Fruit fly (Drosophila melanogaster) whole organism, adult: ENCODE data around the gene mEFTs.
A peak's percentile ranks its signal among the peaks of the same experiment; 100 is the strongest.

Source experiments
- CG11617 ChIP-seq: fragments of 200-800 bp; sonication (Bioruptor generic); optimal IDR thresholded peaks from 2 replicates; lab custom pipeline; 2017; ENCODE audit warnings: mild to moderate bottlenecking, missing biosample characterization, missing genetic modification reagents, missing genetic modification characterization
- CG12768 ChIP-seq: fragments of 200-800 bp; sonication (Bioruptor generic); optimal IDR thresholded peaks from 2 replicates; lab custom pipeline; 2017; ENCODE audit warnings: missing biosample characterization, missing genetic modification characterization, mild to moderate bottlenecking, moderate library complexity, missing genetic modification reagents
- CG14711 ChIP-seq: fragments of 200-800 bp; sonication (Bioruptor generic); optimal IDR thresholded peaks from 2 replicates; lab custom pipeline; 2018; ENCODE audit warnings: missing biosample characterization, mild to moderate bottlenecking, missing genetic modification characterization, moderate library complexity
- CG1620 ChIP-seq: fragments of 200-800 bp; sonication (Bioruptor generic); optimal IDR thresholded peaks from 2 replicates; lab custom pipeline; 2016; ENCODE audit warnings: missing biosample characterization, missing genetic modification characterization
- CG33017 ChIP-seq: fragments of 200-800 bp; sonication (Bioruptor generic); optimal IDR thresholded peaks from 2 replicates; lab custom pipeline; 2018; ENCODE audit warnings: missing biosample characterization, mild to moderate bottlenecking, missing genetic modification characterization, moderate library complexity
- CG5204 ChIP-seq: fragments of 200-800 bp; sonication (Bioruptor generic); optimal IDR thresholded peaks from 2 replicates; lab custom pipeline; 2016; ENCODE audit warnings: missing biosample characterization, missing genetic modification characterization
- CG7045 ChIP-seq: fragments of 200-800 bp; sonication (Bioruptor generic); optimal IDR thresholded peaks from 2 replicates; lab custom pipeline; 2017; ENCODE audit warnings: missing biosample characterization, mild to moderate bottlenecking, missing genetic modification characterization
- CG7101 ChIP-seq: fragments of 200-800 bp; sonication (Bioruptor generic); optimal IDR thresholded peaks from 2 replicates; lab custom pipeline; 2018; ENCODE audit warnings: missing biosample characterization, mild to moderate bottlenecking, missing genetic modification characterization, moderate library complexity
- Clk ChIP-seq: fragments of 200-800 bp; sonication (Bioruptor generic); optimal IDR thresholded peaks from 2 replicates; lab custom pipeline; 2017; ENCODE audit warnings: missing biosample characterization, missing genetic modification characterization
- Crg-1 ChIP-seq: fragments of 200-800 bp; sonication (Bioruptor generic); optimal IDR thresholded peaks from 2 replicates; lab custom pipeline; 2016; ENCODE audit warnings: missing biosample characterization, missing genetic modification characterization
- Hr96 ChIP-seq: fragments of 200-800 bp; sonication (Bioruptor generic); optimal IDR thresholded peaks from 2 replicates; lab custom pipeline; 2016; ENCODE audit warnings: missing biosample characterization, missing genetic modification characterization
- Mnt ChIP-seq: fragments of 200-800 bp; sonication (Bioruptor generic); optimal IDR thresholded peaks from 2 replicates; lab custom pipeline; 2016; ENCODE audit warnings: missing biosample characterization, mild to moderate bottlenecking, missing genetic modification characterization
- bab1 ChIP-seq: fragments of 200-800 bp; sonication (Bioruptor generic); optimal IDR thresholded peaks from 3 replicates; lab custom pipeline; 2019; ENCODE audit warnings: missing biosample characterization, mild to moderate bottlenecking, missing genetic modification characterization, moderate library complexity
- cic ChIP-seq: fragments of 200-800 bp; sonication (Bioruptor generic); optimal IDR thresholded peaks from 2 replicates; lab custom pipeline; 2017; ENCODE audit warnings: missing biosample characterization, mild to moderate bottlenecking, missing genetic modification characterization, moderate library complexity
- cnc ChIP-seq, 2 experiments: fragments of >200 bp; optimal IDR thresholded peaks; 2 replicates each; lab custom pipeline; 2017
- kay ChIP-seq: fragments of 200-800 bp; sonication (Bioruptor generic); peaks from one replicate; lab custom pipeline; 2016; ENCODE audit warnings: missing biosample characterization, missing genetic modification characterization, borderline replicate concordance
- ovo ChIP-seq: fragments of 200-800 bp; sonication (Bioruptor generic); optimal IDR thresholded peaks from 2 replicates; lab custom pipeline; 2016; ENCODE audit warnings: missing biosample characterization, missing genetic modification characterization
- pad ChIP-seq: fragments of 200-800 bp; sonication (Bioruptor generic); optimal IDR thresholded peaks from 3 replicates; lab custom pipeline; 2017; ENCODE audit warnings: missing biosample characterization, missing genetic modification characterization, mild to moderate bottlenecking, moderate library complexity, missing genetic modification reagents
- tj ChIP-seq: fragments of 200-800 bp; sonication (Bioruptor generic); optimal IDR thresholded peaks from 3 replicates; lab custom pipeline; 2017; ENCODE audit warnings: missing biosample characterization, mild to moderate bottlenecking, missing genetic modification characterization, moderate library complexity
- toe ChIP-seq: fragments of 200-800 bp; sonication (Bioruptor generic); optimal IDR thresholded peaks from 2 replicates; lab custom pipeline; 2016; ENCODE audit warnings: missing biosample characterization, missing genetic modification characterization

The mEFTs gene

DNA sequence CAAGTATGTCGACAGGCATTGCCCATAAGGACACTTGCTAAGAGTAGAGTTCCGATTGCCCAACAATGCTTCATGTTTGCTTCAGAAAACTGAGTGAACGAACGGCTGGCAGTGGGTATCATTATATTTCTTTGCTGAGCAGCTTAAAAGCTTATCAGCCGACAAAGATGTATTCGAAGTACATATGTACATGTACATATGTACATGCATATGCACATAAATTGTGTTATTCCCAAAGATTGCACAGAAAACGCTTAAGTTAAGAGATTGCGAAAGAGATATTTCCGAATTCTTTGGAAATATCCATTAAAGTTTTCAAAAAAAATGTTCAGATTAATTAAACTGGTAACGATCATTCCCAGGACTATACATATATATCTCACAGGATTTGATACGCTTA lies 45.1 kb downstream of the mEFTs start, which contains the start of gene SPH93:
SPH93 (minus strand) TSS at position 101 of the 400 bp plus-strand sequence.
- TF ChIP-seq bab1 (no peak), cnc (optimal IDR thresholded peaks at IDR 0.05; lab: Kevin White, UChicago) (no peak), CG7101 (tag; lab: Kevin White, UChicago) (no peak), CG1620 (GFP tag; lab: Kevin White, UChicago) (no peak), CG12768 (GFP tag; lab: Kevin White, UChicago) (no peak), Mnt (no peak), Crg-1 (GFP tag; lab: Kevin White, UChicago) (no peak), kay (no peak), CG5204 (GFP tag; lab: Kevin White, UChicago) (no peak), cic (GFP tag; lab: Kevin White, UChicago) (no peak), toe (GFP tag; lab: Kevin White, UChicago) (no peak), Hr96 (GFP tag; lab: Kevin White, UChicago) (no peak)

DNA sequence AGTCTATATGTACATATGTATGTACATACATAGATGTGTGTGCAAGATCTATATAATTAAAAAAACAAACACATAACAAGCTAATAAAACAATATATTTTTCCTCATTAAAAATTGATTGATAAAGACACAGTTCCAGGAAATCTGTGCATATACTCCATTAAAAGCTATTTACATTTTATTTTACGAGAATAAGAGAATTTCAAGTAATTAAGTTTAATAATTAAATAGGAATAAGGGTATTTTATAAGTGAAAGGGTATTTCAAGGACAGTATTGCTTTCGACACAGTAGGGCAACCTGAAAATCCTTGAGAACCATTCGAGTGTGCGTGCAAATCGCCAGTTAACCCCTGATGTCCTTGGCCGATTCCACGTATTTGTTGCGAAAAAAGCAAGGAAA lies 48.3 kb downstream of the mEFTs start, which contains the start of gene CG5050:
CG5050 (plus strand) TSS at position 301 of the 400 bp plus-strand sequence.
- TF ChIP-seq cnc (optimal IDR thresholded peaks at IDR 0.05; lab: Kevin White, UChicago) (no peak), tj (GFP tag; lab: Kevin White, UChicago) (no peak), CG5204 (GFP tag; lab: Kevin White, UChicago) (no peak), CG12768 (GFP tag; lab: Kevin White, UChicago) (no peak), Mnt (no peak)

DNA sequence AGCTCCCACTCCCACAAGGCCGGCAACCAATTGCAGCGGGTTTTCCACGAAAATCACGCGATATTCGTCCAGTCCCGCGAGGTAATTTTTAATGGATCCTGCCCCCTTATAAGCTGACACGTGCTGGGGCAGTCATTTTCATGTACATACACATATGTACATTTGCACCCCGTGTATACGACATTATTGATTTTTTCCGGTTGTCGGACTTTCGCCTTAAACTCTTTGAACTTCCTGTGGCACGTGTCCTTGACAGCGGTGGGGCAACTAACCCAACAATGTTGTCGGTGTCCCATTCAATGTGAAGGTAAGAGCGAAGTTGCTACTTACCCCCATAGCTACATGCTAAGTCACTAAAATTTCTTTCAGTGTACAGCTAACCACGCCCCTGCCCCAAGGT lies 48.8 kb downstream of the mEFTs start:
- TF ChIP-seq CG12768 (GFP tag; lab: Kevin White, UChicago), result no peak

DNA sequence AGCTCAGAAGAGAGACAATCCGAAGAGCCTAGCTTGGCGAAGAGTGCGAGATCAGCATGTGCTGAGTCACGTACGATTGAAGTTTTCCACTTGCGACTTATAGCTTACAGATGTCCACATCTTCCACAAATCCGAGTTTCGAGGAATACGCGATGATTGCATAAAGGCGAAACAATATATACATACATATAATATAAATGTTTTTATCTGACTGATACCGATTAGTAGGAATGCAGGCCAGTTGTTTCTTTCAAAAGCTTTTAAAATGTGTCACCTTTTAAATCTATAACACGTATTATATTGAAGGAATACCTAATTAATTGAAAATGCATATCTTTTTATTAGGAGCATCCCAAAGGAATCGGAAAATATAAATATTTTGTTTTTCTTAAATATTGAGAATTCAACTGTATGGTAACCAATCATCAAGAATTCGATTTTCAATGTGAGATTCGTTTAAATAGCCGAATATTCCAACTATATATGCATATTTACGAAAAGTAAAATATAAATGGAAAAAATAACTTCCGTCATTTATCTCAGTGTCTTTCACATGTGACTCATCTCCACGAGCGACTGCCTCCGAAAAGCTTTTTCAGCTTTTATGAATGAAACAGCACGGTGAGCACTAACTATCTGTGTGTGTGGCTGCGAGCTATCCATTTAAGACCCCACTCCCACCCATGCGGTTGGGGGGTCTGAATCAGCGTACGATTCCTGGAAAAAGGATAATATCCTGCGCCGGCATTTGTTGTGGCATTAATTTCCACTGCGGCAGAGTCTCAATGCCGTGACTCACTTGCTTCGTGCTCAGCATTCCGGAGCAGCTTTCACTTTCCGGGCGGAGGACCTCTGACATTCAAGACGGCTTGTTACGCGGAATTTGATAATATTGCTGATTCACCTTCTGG lies 50.1 kb downstream of the mEFTs start:
- TF ChIP-seq Clk (no peak), CG1620 (GFP tag; lab: Kevin White, UChicago) (no peak), CG33017 (peak; percentile 64), tj (GFP tag; lab: Kevin White, UChicago) (peak; percentile 21), cic (GFP tag; lab: Kevin White, UChicago) (peak; percentile 98), ovo (GFP tag; lab: Kevin White, UChicago) (no peak), pad (GFP tag; lab: Kevin White, UChicago) (peak; percentile 30), Crg-1 (GFP tag; lab: Kevin White, UChicago) (peak; percentile 55), bab1 (peak; percentile 40), kay (peak; percentile 99), CG5204 (GFP tag; lab: Kevin White, UChicago) (peak; percentile 66), CG7045 (GFP tag; lab: Kevin White, UChicago) (peak; percentile 73), Hr96 (GFP tag; lab: Kevin White, UChicago) (peak; percentile 35), Mnt (peak; percentile 19), CG11617 (GFP tag; lab: Kevin White, UChicago) (peak; percentile 75), CG12768 (GFP tag; lab: Kevin White, UChicago) (peak; percentile 51), cnc (optimal IDR thresholded peaks at IDR 0.05; lab: Kevin White, UChicago) (peak; percentile 85 to 87), CG7101 (tag; lab: Kevin White, UChicago) (peak; percentile 75), toe (GFP tag; lab: Kevin White, UChicago) (peak; percentile 33), CG14711 (tag; lab: Kevin White, UChicago) (peak; percentile 68)

DNA sequence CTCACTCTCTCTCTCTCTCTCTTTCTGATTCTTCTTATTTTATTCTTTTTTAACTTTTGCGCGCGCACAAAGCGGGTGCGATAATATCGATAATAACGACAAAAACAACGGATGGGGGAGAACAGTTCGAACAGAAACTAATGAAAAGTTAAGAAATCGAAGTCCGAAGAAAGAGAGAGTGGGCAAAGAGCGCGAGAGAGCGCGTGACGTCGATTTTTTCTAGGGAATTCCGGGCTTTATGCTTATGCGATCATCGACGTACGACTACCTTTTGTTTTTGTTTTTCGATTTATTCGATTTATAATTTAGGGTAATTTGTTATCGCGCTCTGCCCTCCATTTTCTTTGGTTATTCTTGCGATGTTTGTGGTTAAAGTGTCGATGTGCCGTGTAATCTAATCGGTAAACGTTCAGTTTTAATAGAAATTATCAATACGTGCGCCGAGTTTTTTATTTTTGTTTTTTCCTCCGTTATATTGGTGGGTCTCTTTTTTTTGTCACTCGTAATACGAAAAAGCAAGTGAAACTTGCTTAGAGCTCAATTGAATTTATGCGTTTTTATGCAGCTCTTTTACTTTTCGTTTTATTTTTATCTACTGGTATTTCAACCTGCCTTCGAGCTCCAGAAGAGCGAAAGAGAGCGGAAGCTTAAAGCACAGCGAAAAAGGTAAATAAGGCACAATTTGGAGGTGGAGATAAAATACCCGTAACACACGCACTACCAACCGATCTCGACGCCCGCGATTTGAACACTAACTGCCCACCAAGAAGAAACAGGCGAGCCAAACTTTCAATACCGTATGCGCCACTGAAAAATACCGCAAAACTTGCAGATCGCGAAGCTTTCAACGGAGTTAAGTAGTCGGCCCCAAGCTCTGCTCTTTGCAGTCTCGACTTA lies 51.0 kb downstream of the mEFTs start, which contains the start of gene dl:
dl (minus strand) TSS at position 757 of the 897 bp plus-strand sequence.
- TF ChIP-seq CG7045 (GFP tag; lab: Kevin White, UChicago), result no peak
- TF ChIP-seq tj (GFP tag; lab: Kevin White, UChicago), result peak; percentile 16
- TF ChIP-seq toe (GFP tag; lab: Kevin White, UChicago), result no peak
- peak; percentile 86 for TF ChIP-seq kay
- TF ChIP-seq pad (GFP tag; lab: Kevin White, UChicago), result no peak
- no peak for TF ChIP-seq CG5204 (GFP tag; lab: Kevin White, UChicago)
- peak; percentile 1 for TF ChIP-seq CG12768 (GFP tag; lab: Kevin White, UChicago)
- peak; percentile 41 for TF ChIP-seq CG11617 (GFP tag; lab: Kevin White, UChicago)
- TF ChIP-seq CG33017, result peak; percentile 3
- TF ChIP-seq Hr96 (GFP tag; lab: Kevin White, UChicago), result no peak
- TF ChIP-seq Clk, result no peak
- TF ChIP-seq bab1, result no peak
- peak; percentile 26 for TF ChIP-seq Mnt
- no peak for TF ChIP-seq CG7101 (tag; lab: Kevin White, UChicago)
- TF ChIP-seq cnc (optimal IDR thresholded peaks at IDR 0.05; lab: Kevin White, UChicago), result no peak
- TF ChIP-seq Crg-1 (GFP tag; lab: Kevin White, UChicago), result no peak
- TF ChIP-seq ovo (GFP tag; lab: Kevin White, UChicago), result peak; percentile 56
- no peak for TF ChIP-seq CG1620 (GFP tag; lab: Kevin White, UChicago)
- no peak for TF ChIP-seq CG14711 (tag; lab: Kevin White, UChicago)
- no peak for TF ChIP-seq cic (GFP tag; lab: Kevin White, UChicago)
